Fruit fly (Drosophila melanogaster) whole organism, prepupa: ENCODE data around the gene CG13046.

Experiments
- Blimp-1 ChIP-seq: fragments of 200-800 bp; sonication (Bioruptor generic); optimal IDR thresholded peaks from 3 replicates; lab custom pipeline; 2017; ENCODE audit warnings: missing biosample characterization, missing genetic modification characterization, mild to moderate bottlenecking, moderate library complexity, missing genetic modification reagents
- CG10631 ChIP-seq: fragments of 200-800 bp; sonication (Bioruptor generic); optimal IDR thresholded peaks from 2 replicates; lab custom pipeline; 2016; ENCODE audit warnings: missing biosample characterization, missing genetic modification characterization
- CG10669 ChIP-seq: fragments of 200-800 bp; sonication (Bioruptor generic); optimal IDR thresholded peaks from 3 replicates; lab custom pipeline; 2018; ENCODE audit warnings: missing biosample characterization, mild to moderate bottlenecking, missing genetic modification characterization, moderate library complexity
- CG11762 ChIP-seq: fragments of 200-800 bp; sonication (Bioruptor generic); optimal IDR thresholded peaks from 3 replicates; lab custom pipeline; 2016; ENCODE audit warnings: missing biosample characterization, missing genetic modification characterization; ENCODE audit not compliant: insufficient read depth
- CG15336 ChIP-seq: fragments of 200-800 bp; sonication (Bioruptor generic); IDR thresholded peaks from 2 replicates; pipeline ENCODE4 v1.3.6; 2022; ENCODE audit warnings: missing biosample characterization, missing genetic modification characterization
- CG1621 ChIP-seq: fragments of 200-800 bp; sonication (Bioruptor generic); optimal IDR thresholded peaks from 3 replicates; lab custom pipeline; 2018; ENCODE audit warnings: missing biosample characterization, mild to moderate bottlenecking, missing genetic modification characterization
- CG16779 ChIP-seq: fragments of 200-800 bp; sonication (Bioruptor generic); optimal IDR thresholded peaks from 3 replicates; lab custom pipeline; 2017; ENCODE audit warnings: missing biosample characterization, mild to moderate bottlenecking, missing genetic modification characterization
- CG3032 ChIP-seq: fragments of 200-800 bp; optimal IDR thresholded peaks from 2 replicates; lab custom pipeline; 2019; ENCODE audit warnings: missing biosample characterization, mild to moderate bottlenecking, missing genetic modification characterization, moderate library complexity
- CG31627 ChIP-seq: fragments of 200-800 bp; sonication (Bioruptor generic); optimal IDR thresholded peaks from 3 replicates; lab custom pipeline; 2016; ENCODE audit warnings: missing biosample characterization, missing genetic modification characterization
- CG32006 ChIP-seq: fragments of 200-800 bp; sonication (Bioruptor generic); optimal IDR thresholded peaks from 3 replicates; lab custom pipeline; 2017; ENCODE audit warnings: missing biosample characterization, mild to moderate bottlenecking, missing genetic modification characterization
- CG34406 ChIP-seq: fragments of 200-800 bp; sonication (Bioruptor generic); optimal IDR thresholded peaks from 3 replicates; lab custom pipeline; 2016; ENCODE audit warnings: missing biosample characterization, missing genetic modification characterization
- CG3919 ChIP-seq: fragments of 200-800 bp; sonication (Bioruptor generic); optimal IDR thresholded peaks from 3 replicates; lab custom pipeline; 2016; ENCODE audit warnings: missing biosample characterization, missing genetic modification characterization
- CG4318 ChIP-seq: fragments of 200-800 bp; sonication (Bioruptor generic); optimal IDR thresholded peaks from 3 replicates; lab custom pipeline; 2017; ENCODE audit warnings: missing biosample characterization, mild to moderate bottlenecking, missing genetic modification characterization
- CG6792 ChIP-seq: fragments of 200-800 bp; sonication (Bioruptor generic); optimal IDR thresholded peaks from 3 replicates; lab custom pipeline; 2016; ENCODE audit warnings: missing biosample characterization, missing genetic modification characterization
- CG6854 ChIP-seq: fragments of 200-800 bp; sonication (Bioruptor generic); optimal IDR thresholded peaks from 2 replicates; lab custom pipeline; 2017; ENCODE audit warnings: missing biosample characterization, mild to moderate bottlenecking, missing genetic modification characterization
- CG7368 ChIP-seq: fragments of 200-800 bp; sonication (Bioruptor generic); optimal IDR thresholded peaks from 3 replicates; lab custom pipeline; 2016; ENCODE audit warnings: missing biosample characterization, missing genetic modification characterization
- CG8319 ChIP-seq: fragments of 200-800 bp; sonication (Bioruptor generic); optimal IDR thresholded peaks from 3 replicates; lab custom pipeline; 2016; ENCODE audit warnings: missing biosample characterization, missing genetic modification characterization
- CG8632 ChIP-seq: fragments of 200-800 bp; sonication (Bioruptor generic); optimal IDR thresholded peaks from 3 replicates; lab custom pipeline; 2016; ENCODE audit warnings: missing biosample characterization, missing genetic modification characterization
- CG9139 ChIP-seq: fragments of 200-800 bp; sonication (Bioruptor generic); optimal IDR thresholded peaks from 3 replicates; lab custom pipeline; 2017; ENCODE audit warnings: missing biosample characterization, mild to moderate bottlenecking, missing genetic modification characterization
- Eip75B ChIP-seq: fragments of 200-800 bp; sonication (Bioruptor generic); optimal IDR thresholded peaks from 3 replicates; lab custom pipeline; 2016; ENCODE audit warnings: missing biosample characterization, missing genetic modification characterization
- Eip78C ChIP-seq: fragments of 200-800 bp; sonication (Bioruptor generic); peaks from one replicate; lab custom pipeline; 2016; ENCODE audit warnings: missing biosample characterization, missing genetic modification characterization
- Eip93F ChIP-seq: fragments of 200-800 bp; sonication (Bioruptor generic); optimal IDR thresholded peaks from 2 replicates; lab custom pipeline; 2016; ENCODE audit warnings: missing biosample characterization, mild to moderate bottlenecking, missing genetic modification characterization
- Ets21C ChIP-seq: fragments of 200-800 bp; sonication (Bioruptor generic); optimal IDR thresholded peaks from 3 replicates; lab custom pipeline; 2016; ENCODE audit warnings: missing biosample characterization, missing genetic modification characterization
- Ets96B ChIP-seq: fragments of 200-800 bp; optimal IDR thresholded peaks from 2 replicates; lab custom pipeline; 2019; ENCODE audit warnings: missing biosample characterization, mild to moderate bottlenecking, missing genetic modification characterization, moderate library complexity
- Gug ChIP-seq: fragments of 200-800 bp; sonication (Bioruptor generic); IDR thresholded peaks from 2 replicates; pipeline ENCODE4 v1.3.6; 2022; ENCODE audit warnings: missing biosample characterization, missing genetic modification characterization
- Hr38 ChIP-seq: sonication (Bioruptor generic); optimal IDR thresholded peaks from 2 replicates; lab custom pipeline; 2016; ENCODE audit warnings: missing biosample characterization, missing genetic modification characterization
- Hr4 ChIP-seq: fragments of 200-800 bp; sonication (Bioruptor generic); optimal IDR thresholded peaks from 3 replicates; lab custom pipeline; 2016; ENCODE audit warnings: missing biosample characterization, missing genetic modification characterization
- Lpt ChIP-seq: fragments of 200-800 bp; sonication (Bioruptor generic); optimal IDR thresholded peaks from 3 replicates; lab custom pipeline; 2016; ENCODE audit warnings: missing biosample characterization, missing genetic modification characterization
- OdsH ChIP-seq: fragments of 200-800 bp; sonication (Bioruptor generic); optimal IDR thresholded peaks from 3 replicates; lab custom pipeline; 2016; ENCODE audit warnings: missing biosample characterization, missing genetic modification characterization
- Smox ChIP-seq: fragments of 200-800 bp; sonication (Bioruptor generic); optimal IDR thresholded peaks from 3 replicates; lab custom pipeline; 2016; ENCODE audit warnings: missing biosample characterization, missing genetic modification characterization
- Sox102F ChIP-seq: fragments of 200-800 bp; sonication (Bioruptor generic); optimal IDR thresholded peaks from 2 replicates; lab custom pipeline; 2016; ENCODE audit warnings: missing biosample characterization, mild to moderate bottlenecking, missing genetic modification characterization
- Sox14 ChIP-seq: fragments of 200-800 bp; sonication (Bioruptor generic); optimal IDR thresholded peaks from 3 replicates; lab custom pipeline; 2016; ENCODE audit warnings: missing biosample characterization, missing genetic modification characterization
- Sox15 ChIP-seq: fragments of 200-800 bp; sonication (Bioruptor generic); optimal IDR thresholded peaks from 3 replicates; lab custom pipeline; 2016; ENCODE audit warnings: missing biosample characterization, missing genetic modification characterization
- achi ChIP-seq: fragments of 200-800 bp; sonication (Bioruptor generic); optimal IDR thresholded peaks from 3 replicates; lab custom pipeline; 2016; ENCODE audit warnings: missing biosample characterization, missing genetic modification characterization
- acj6 ChIP-seq: fragments of 200-800 bp; sonication (Bioruptor generic); optimal IDR thresholded peaks from 3 replicates; lab custom pipeline; 2016; ENCODE audit warnings: missing biosample characterization, missing genetic modification characterization
- cyc ChIP-seq: fragments of 200-800 bp; sonication (Bioruptor generic); optimal IDR thresholded peaks from 3 replicates; lab custom pipeline; 2016; ENCODE audit warnings: missing biosample characterization, missing genetic modification characterization
- dac ChIP-seq: fragments of 200-800 bp; sonication (Bioruptor generic); optimal IDR thresholded peaks from 2 replicates; lab custom pipeline; 2017; ENCODE audit warnings: missing biosample characterization, mild to moderate bottlenecking, missing genetic modification characterization
- dsx ChIP-seq: fragments of 200-800 bp; optimal IDR thresholded peaks from 3 replicates; lab custom pipeline; 2019; ENCODE audit warnings: missing biosample characterization, mild to moderate bottlenecking, missing genetic modification characterization, moderate library complexity; ENCODE audit not compliant: poor library complexity, severe bottlenecking
- eg ChIP-seq: fragments of 200-800 bp; sonication (Bioruptor generic); IDR thresholded peaks from 3 replicates; pipeline ENCODE4 v1.3.6; 2022; ENCODE audit warnings: missing biosample characterization, missing genetic modification characterization
- fd59A ChIP-seq: fragments of 200-800 bp; sonication (Bioruptor generic); optimal IDR thresholded peaks from 2 replicates; lab custom pipeline; 2017; ENCODE audit warnings: missing biosample characterization, mild to moderate bottlenecking, missing genetic modification characterization, missing genetic modification reagents
- fd85E ChIP-seq: fragments of 200-800 bp; sonication (Bioruptor generic); optimal IDR thresholded peaks from 3 replicates; lab custom pipeline; 2016; ENCODE audit warnings: missing biosample characterization, missing genetic modification characterization
- fkh ChIP-seq: fragments of 200-800 bp; sonication (Bioruptor generic); optimal IDR thresholded peaks from 3 replicates; lab custom pipeline; 2017; ENCODE audit warnings: missing biosample characterization, mild to moderate bottlenecking, missing genetic modification characterization, moderate library complexity
- lz ChIP-seq: fragments of 200-800 bp; sonication (Bioruptor generic); optimal IDR thresholded peaks from 3 replicates; lab custom pipeline; 2016; ENCODE audit warnings: missing biosample characterization, missing genetic modification characterization
- net ChIP-seq: fragments of 200-800 bp; sonication (Bioruptor generic); optimal IDR thresholded peaks from 3 replicates; lab custom pipeline; 2016; ENCODE audit warnings: missing biosample characterization, missing genetic modification characterization
- pdm3 ChIP-seq: fragments of 200-800 bp; sonication (Bioruptor generic); optimal IDR thresholded peaks from 3 replicates; lab custom pipeline; 2016; ENCODE audit warnings: missing biosample characterization, missing genetic modification characterization
- salr ChIP-seq, 2 experiments: fragments of 200-800 bp; sonication (Bioruptor generic); optimal IDR thresholded peaks; 3 replicates each; lab custom pipeline; 2016 to 2018; ENCODE audit warnings: missing biosample characterization in 2 of 2, missing genetic modification characterization in 2 of 2, mild to moderate bottlenecking in 1 of 2
- ss ChIP-seq, 2 experiments: fragments of 200-800 bp; sonication (Bioruptor generic); optimal IDR thresholded peaks; 2 replicates in 1 of 2; 3 replicates in 1 of 2; lab custom pipeline; 2017 to 2018; ENCODE audit warnings: mild to moderate bottlenecking in 2 of 2, missing biosample characterization in 2 of 2, missing genetic modification characterization in 2 of 2, moderate library complexity in 1 of 2
- svp ChIP-seq: fragments of 200-800 bp; sonication (Bioruptor generic); peaks from one replicate; lab custom pipeline; 2016; ENCODE audit warnings: missing biosample characterization, missing genetic modification characterization
- topi ChIP-seq: fragments of 200-800 bp; sonication (Bioruptor generic); optimal IDR thresholded peaks from 3 replicates; lab custom pipeline; 2016; ENCODE audit warnings: missing biosample characterization, missing genetic modification characterization
- vri ChIP-seq: fragments of 200-800 bp; sonication (Bioruptor generic); optimal IDR thresholded peaks from 3 replicates; lab custom pipeline; 2016; ENCODE audit warnings: missing biosample characterization, mild to moderate bottlenecking, missing genetic modification characterization

The CG13046 gene

DNA sequence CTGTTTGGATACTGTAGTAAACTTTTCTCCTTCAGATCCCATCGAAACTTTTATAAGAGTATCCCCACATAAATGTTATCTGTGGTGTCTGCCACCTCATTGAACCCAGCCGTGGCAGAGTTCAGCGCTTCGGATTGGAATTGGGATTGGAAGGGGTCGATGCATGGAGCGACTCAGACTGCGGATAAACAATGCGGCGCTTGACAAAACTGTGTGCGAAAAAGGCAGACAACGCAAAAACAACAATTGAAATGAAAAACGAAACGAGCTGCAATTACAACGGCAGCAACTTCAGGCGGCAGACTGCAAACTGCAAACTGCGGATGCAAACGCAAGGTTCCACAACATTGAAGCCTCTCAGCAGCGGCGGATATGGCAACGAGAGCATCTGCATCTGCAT lies 25.8 kb upstream of the CG13046 start, which contains the start of gene CG13062:
Gene CG13062, plus strand, starts transcription at position 301 of the 400 bp plus-strand sequence.
- no peak for TF ChIP-seq vri (GFP tag; lab: Kevin White, UChicago)
- TF ChIP-seq achi (GFP tag; lab: Kevin White, UChicago), result peak; percentile 8
- TF ChIP-seq CG11762 (GFP tag; lab: Kevin White, UChicago), result no peak
- peak; percentile 12 for TF ChIP-seq svp (GFP tag; lab: Kevin White, UChicago)
- no peak for TF ChIP-seq Gug (GFP tag; lab: Robert Waterston, UW)
- TF ChIP-seq CG34406, result no peak
- TF ChIP-seq, all 60 proteins: peak for 2

DNA sequence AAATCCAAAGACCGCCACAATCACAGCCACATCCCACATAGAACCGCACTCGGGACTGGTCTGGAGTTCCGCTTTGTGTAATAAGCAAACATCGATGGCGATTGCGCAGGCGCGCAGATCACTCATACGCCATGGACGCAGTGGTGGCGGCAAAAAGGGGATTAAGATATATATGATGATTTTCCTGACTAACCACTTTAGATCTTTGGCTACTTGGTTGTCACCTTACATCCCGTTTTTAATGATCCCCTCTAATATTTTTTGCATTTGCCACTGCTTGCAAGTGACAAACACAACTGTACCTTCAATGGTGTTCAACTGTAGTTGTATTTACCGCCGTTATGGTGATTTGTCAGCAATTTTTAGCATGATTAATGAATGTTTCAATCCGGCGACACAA lies 21.8 kb upstream of the CG13046 start:
- TF ChIP-seq Sox15 (GFP tag; lab: Kevin White, UChicago) (no peak), topi (GFP tag; lab: Kevin White, UChicago) (no peak), Blimp-1 (GFP tag; lab: Kevin White, UChicago) (no peak), fd59A (GFP tag; lab: Kevin White, UChicago) (no peak), Sox102F (no peak), net (GFP tag; lab: Kevin White, UChicago) (peak; percentile 29), achi (GFP tag; lab: Kevin White, UChicago) (peak; percentile 34), cyc (no peak), Eip75B (GFP tag; lab: Kevin White, UChicago) (peak; percentile 61), Smox (GFP tag; lab: Kevin White, UChicago) (no peak), salr (GFP tag; optimal IDR thresholded peaks at IDR 0.05; lab: Kevin White, UChicago) (peak in 1 of 2 experiments; percentile 44), CG11762 (GFP tag; lab: Kevin White, UChicago) (peak; percentile 8), svp (GFP tag; lab: Kevin White, UChicago) (no peak), CG10631 (GFP tag; lab: Kevin White, UChicago) (peak; percentile 59), ss (GFP tag; optimal IDR thresholded peaks at IDR 0.05; lab: Kevin White, UChicago) (no peak), fkh (no peak), OdsH (GFP tag; lab: Kevin White, UChicago) (peak; percentile 51), CG10669 (GFP tag; lab: Kevin White, UChicago) (no peak), CG8319 (no peak), CG8632 (no peak), Hr38 (GFP tag; lab: Kevin White, UChicago) (no peak), Sox14 (GFP tag; lab: Kevin White, UChicago) (peak; percentile 38), Lpt (GFP tag; lab: Kevin White, UChicago) (peak; percentile 56), dsx (GFP tag; lab: Kevin White, UChicago) (no peak), eg (GFP tag; lab: Robert Waterston, UW) (peak; percentile 86), pdm3 (peak; percentile 36), CG3032 (no peak), acj6 (GFP tag; lab: Kevin White, UChicago) (peak; percentile 21), CG4318 (GFP tag; lab: Kevin White, UChicago) (peak; percentile 47), Eip93F (no peak), Ets96B (tag; lab: Kevin White, UChicago) (no peak), CG15336 (GFP tag; lab: Robert Waterston, UW) (peak; percentile 82), Eip78C (GFP tag; lab: Kevin White, UChicago) (peak; percentile 74), CG1621 (no peak), Ets21C (GFP tag; lab: Kevin White, UChicago) (no peak), lz (peak; percentile 52), CG6792 (GFP tag; lab: Kevin White, UChicago) (peak; percentile 50), Hr4 (GFP tag; lab: Kevin White, UChicago) (peak; percentile 77), CG16779 (tag; lab: Kevin White, UChicago) (peak; percentile 37), dac (GFP tag; lab: Kevin White, UChicago) (peak; percentile 83), CG6854 (GFP tag; lab: Kevin White, UChicago) (no peak), CG7368 (GFP tag; lab: Kevin White, UChicago) (peak; percentile 16), CG32006 (GFP tag; lab: Kevin White, UChicago) (peak; percentile 80), CG31627 (GFP tag; lab: Kevin White, UChicago) (no peak), CG3919 (peak; percentile 52), CG9139 (GFP tag; lab: Kevin White, UChicago) (no peak), fd85E (GFP tag; lab: Kevin White, UChicago) (no peak)
